Worm (Caenorhabditis elegans) whole organism, L4/young adult: ENCODE results near the gene anmt-2.

ENCODE experiments used
- W03F9.2 ChIP-seq: fragments of 150-350 bp; optimal IDR thresholded peaks from 2 replicates; lab custom pipeline; 2014; ENCODE audit warnings: missing biosample characterization, missing genetic modification characterization
- him-1 ChIP-seq: sonication (generic microtip); optimal IDR thresholded peaks from 2 replicates; lab custom pipeline; 2016; ENCODE audit warnings: missing genotype, missing genetic modification reagents, missing genetic modification characterization, missing compliant biosample characterization

- no peak for TF ChIP-seq him-1 (tag; lab: Kevin White, UChicago)
- no peak for TF ChIP-seq W03F9.2 (tag; lab: Kevin White, UChicago)
Observed at ce11 chrIII:6145309-6145708, 12.2 kb downstream of the anmt-2 start.
